Fruit fly (Drosophila melanogaster) S2 (cell line): ENCODE results near the gene nuf.
A peak's percentile ranks its signal among the peaks of the same experiment; 100 is the strongest.

ENCODE experiments used
- CG8478 ChIP-seq: fragments of >200 bp; optimal IDR thresholded peaks from 2 replicates; lab custom pipeline; 2018
- CTCF ChIP-seq, 2 experiments: fragments of >200 bp; optimal IDR thresholded peaks; 2 replicates each; lab custom pipeline; 2018

Gene nuf

dm6 chr3L:14172174-14172940 lies 18.3 kb upstream of the nuf start:
- TF ChIP-seq CTCF (optimal IDR thresholded peaks at IDR 0.05; lab: Kevin White, UChicago) (no peak), CG8478 (lab: Kevin White, UChicago) (no peak)

- no peak for TF ChIP-seq CTCF (optimal IDR thresholded peaks at IDR 0.05; lab: Kevin White, UChicago)
- TF ChIP-seq CG8478 (lab: Kevin White, UChicago) = no peak
Observed at dm6 chr3L:14173325-14173724, 17.3 kb upstream of the nuf start.

DNA sequence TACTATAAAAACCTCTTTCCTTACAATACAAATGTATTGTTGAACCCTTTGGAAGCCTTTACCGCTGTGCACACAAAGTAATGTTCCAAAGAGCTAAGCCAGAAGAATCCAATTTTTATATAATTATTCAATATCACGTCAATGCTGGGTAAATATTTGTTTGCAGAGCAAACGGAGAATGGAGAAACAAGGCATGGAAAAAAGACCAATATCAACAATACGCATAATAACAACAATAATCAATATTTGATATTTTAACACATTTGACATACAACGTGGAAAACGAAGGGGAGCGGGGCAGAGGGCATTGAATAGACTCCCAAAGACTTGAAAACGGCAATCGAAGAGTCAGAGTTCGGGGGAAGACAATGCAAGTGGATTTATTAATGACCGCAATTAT lies 16.5 kb upstream of the nuf start:
- TF ChIP-seq CTCF (optimal IDR thresholded peaks at IDR 0.05; lab: Kevin White, UChicago) (no peak), CG8478 (lab: Kevin White, UChicago) (no peak)

- TF ChIP-seq CG8478 (lab: Kevin White, UChicago) = no peak
- TF ChIP-seq CTCF (optimal IDR thresholded peaks at IDR 0.05; lab: Kevin White, UChicago) = peak; percentile 30 to 33
Observed at dm6 chr3L:14177476-14178179, 13.0 kb upstream of the nuf start.

DNA sequence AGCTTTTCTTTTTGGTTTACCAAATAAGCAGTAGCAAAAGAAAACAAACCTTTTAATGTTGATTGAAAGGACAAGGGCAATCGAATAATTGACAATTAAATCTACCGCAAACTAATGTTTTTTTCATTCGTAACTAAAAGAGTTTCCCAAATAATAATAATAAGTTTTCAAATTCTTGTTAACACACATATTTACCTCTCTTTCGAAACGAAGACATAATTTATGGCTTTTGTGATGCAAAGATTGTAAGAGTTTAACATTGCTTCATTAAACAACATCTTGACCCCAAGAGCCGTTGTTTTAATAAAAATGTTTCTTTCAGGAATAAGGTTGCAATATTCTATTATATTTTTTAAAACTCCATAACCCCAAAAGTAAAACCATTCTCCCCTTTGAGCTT lies 12.2 kb upstream of the nuf start, which contains the start of gene D:
D (minus strand) TSS at position 101 of the 400 bp plus-strand sequence.
- TF ChIP-seq CG8478 (lab: Kevin White, UChicago) = no peak
- no peak for TF ChIP-seq CTCF (optimal IDR thresholded peaks at IDR 0.05; lab: Kevin White, UChicago)

DNA sequence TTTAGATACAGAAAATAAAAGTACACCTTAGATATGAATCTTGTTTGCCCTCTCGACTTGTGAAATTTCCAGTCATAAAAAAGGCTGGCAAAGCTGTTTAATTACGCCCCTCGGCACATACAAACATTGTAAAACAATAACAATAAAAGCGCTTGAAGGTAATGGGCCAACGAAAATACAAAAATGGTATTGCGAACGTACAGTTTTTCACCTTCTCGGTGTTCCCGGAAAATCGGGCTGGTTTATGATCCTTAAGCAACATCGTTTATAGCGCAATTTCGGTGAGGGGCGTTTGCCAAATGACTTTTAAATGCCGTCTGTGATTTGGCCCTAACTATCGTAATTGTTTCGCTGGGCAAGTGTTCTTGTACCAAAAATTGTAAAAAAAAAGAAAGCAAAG lies 5.6 kb upstream of the nuf start:
- no peak for TF ChIP-seq CTCF (optimal IDR thresholded peaks at IDR 0.05; lab: Kevin White, UChicago)
- TF ChIP-seq CG8478 (lab: Kevin White, UChicago) = no peak

dm6 chr3L:14189431-14189830 lies 1.2 kb upstream of the nuf start, which contains the start of gene nan:
nan (minus strand) TSS chr3L:14189648.
- TF ChIP-seq CG8478 (lab: Kevin White, UChicago) (no peak), CTCF (optimal IDR thresholded peaks at IDR 0.05; lab: Kevin White, UChicago) (no peak)

DNA sequence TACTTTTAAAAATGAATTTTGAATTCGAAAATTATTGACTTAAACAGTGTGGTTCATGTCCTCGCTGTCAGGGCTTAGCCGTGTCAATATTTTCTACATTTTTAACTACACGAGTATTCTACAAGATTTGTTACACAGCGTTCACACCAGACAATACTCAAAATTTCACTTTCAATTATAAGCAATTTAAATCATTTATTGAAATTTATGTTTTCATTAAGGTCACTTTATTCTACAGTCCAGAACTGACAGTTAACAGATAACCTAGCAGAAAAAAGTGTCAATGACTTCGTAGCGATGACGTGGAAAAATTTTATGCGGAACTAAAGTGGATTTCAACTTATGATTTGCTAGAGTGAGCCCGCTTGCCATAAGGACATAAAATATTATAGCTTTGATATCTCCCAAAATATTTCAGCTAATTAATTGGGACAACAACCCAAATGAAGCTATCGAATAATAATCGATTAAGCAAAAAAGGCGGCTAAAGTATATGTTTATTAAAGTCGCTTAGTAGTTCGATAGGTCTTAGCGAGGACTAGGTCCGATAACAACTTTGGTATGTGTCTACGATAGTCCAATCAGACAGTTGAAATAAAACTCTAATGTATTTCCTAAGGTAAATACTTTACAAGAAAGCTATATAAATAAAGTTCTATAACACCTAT lies 579 bp upstream of the nuf start:
- no peak for TF ChIP-seq CG8478 (lab: Kevin White, UChicago)
- TF ChIP-seq CTCF (optimal IDR thresholded peaks at IDR 0.05; lab: Kevin White, UChicago) = peak; percentile 36 to 61

DNA sequence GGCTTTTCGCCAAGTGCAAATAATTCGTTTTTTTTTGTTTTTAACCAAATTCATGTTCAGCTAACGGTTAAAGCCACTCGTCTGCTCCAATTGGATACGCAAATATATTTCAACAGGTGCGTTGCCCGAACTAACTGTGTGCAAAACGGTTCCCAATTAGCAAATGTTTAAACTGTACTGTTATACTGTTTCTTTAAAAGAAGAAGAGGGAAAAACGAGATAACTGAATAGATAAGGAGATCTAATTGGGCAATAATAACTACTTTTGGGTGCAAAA lies 744 bp downstream of the nuf start:
- TF ChIP-seq CTCF (optimal IDR thresholded peaks at IDR 0.05; lab: Kevin White, UChicago) (no peak), CG8478 (lab: Kevin White, UChicago) (no peak)

DNA sequence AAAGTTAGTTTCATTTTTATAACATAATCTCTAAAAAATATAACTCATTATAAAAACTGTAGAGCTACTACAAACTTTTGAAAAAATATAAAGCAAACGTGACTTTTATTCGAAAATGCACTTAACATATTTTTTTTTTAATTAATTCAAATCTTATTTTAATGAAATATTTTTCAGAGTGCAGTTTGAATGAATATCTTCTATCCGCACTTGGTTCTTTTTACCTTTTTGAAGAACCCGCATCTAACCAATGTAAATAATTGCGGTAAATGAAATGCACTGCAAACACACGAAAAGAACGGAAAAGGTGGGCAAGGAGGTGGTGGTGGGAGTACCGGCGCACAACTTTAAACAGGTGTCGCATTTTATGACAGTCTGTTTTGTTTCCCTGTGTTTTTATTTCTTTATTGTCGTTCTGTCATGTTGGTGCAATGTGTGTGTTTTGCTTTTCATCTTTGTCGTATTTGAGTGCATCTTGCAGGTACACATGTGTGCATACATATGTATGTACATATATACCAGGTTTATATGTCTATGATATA lies 3.4 kb downstream of the nuf start:
- TF ChIP-seq CTCF (optimal IDR thresholded peaks at IDR 0.05; lab: Kevin White, UChicago) (no peak), CG8478 (lab: Kevin White, UChicago) (no peak)

dm6 chr3L:14195714-14196113 lies 5.0 kb downstream of the nuf start:
- TF ChIP-seq CTCF (optimal IDR thresholded peaks at IDR 0.05; lab: Kevin White, UChicago) (no peak), CG8478 (lab: Kevin White, UChicago) (no peak)

DNA sequence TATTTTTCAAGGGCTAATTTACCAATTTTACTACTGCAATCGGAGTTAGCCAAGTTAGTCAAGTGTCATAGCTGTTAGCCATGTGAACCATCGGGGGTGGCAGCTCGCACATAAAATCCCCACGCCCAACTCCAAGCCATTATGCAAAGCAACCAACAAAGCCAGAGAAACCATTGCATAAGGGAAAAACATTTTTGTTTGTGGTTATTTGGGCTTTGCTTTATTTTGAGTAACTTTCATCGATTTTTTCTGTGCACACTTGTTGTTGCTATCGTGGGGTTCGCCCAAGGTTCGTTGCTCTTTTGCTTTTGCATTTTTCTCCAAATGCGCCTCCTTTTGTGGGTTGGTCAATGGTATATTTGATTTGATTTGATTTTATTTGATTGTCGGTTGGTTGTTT lies 7.5 kb downstream of the nuf start:
- TF ChIP-seq CG8478 (lab: Kevin White, UChicago) = no peak
- no peak for TF ChIP-seq CTCF (optimal IDR thresholded peaks at IDR 0.05; lab: Kevin White, UChicago)

- peak in 1 of 2 experiments; percentile 4 for TF ChIP-seq CTCF (optimal IDR thresholded peaks at IDR 0.05; lab: Kevin White, UChicago)
- no peak for TF ChIP-seq CG8478 (lab: Kevin White, UChicago)
Observed at dm6 chr3L:14200966-14201365, 10.3 kb downstream of the nuf start.

DNA sequence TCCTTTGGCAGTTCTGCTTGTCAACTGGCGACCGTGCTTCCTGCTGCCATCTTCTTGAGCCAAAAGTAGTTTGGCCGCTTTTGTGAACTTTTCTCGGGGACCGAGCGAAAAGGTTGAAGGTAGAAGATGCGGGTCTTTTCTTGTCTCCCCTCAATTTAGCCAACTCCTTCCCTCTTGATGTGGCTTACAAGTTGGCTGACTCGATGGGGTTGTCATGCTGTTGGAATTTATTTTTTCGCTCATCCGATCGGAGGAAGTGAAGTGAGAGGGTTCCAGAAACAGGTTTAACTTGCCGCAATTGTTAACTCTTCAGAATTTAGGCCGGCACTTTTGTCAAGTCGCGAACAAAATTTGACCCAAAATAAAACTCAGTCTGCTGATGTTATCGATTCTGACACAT lies 11.6 kb downstream of the nuf start:
- no peak for TF ChIP-seq CG8478 (lab: Kevin White, UChicago)
- TF ChIP-seq CTCF (optimal IDR thresholded peaks at IDR 0.05; lab: Kevin White, UChicago) = no peak

DNA sequence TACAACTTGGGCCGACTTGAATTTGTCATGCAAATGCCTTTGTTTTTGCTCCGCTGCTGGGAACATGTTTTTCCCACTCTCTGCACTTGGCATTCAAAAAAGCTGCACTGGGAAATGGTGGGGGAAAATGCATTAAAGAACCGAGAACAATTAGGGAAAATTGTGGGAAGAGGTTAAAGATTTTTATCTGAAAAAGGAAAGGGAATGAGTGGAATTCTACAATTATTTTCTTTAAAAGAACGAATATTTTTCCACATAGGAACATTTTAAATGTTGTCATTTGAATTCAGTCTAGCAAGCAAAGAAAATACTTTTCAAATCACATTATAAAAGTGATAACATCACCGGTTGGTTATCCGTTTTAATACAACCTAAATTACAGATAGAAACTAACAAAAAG lies 12.4 kb downstream of the nuf start, which contains the start of gene saturn:
saturn (plus strand) TSS at position 301 of the 400 bp plus-strand sequence.
- TF ChIP-seq CG8478 (lab: Kevin White, UChicago) = no peak
- TF ChIP-seq CTCF (optimal IDR thresholded peaks at IDR 0.05; lab: Kevin White, UChicago) = no peak
